Comparison of ENCODE assay signal across 3 fruit fly cellular contexts in genomic region chr3R:29591481-29592138, dm6.
TF ChIP-seq lines count a peak whose summit lies in the region.

Gene alph, plus strand, starts transcription at chr3R:29591831.

TF ChIP-seq in whole organism, embryonic, 481 proteins besides CTCF, POLR2A, EP300 and RAD21 (continued from another document and continues in another):
- TF ChIP-seq z (GFP tag; IDR thresholded peaks at IDR 0.05; lab: Robert Waterston, UW) (no peak), bbx (GFP tag; IDR thresholded peaks at IDR 0.05; lab: Robert Waterston, UW; ENCODE audit: partially characterized antibody) (peak; percentile 98), CG17912 (GFP tag; optimal IDR thresholded peaks at IDR 0.05; lab: Kevin White, UChicago) (no peak), chif (GFP tag; optimal IDR thresholded peaks at IDR 0.05; lab: Kevin White, UChicago) (peak in 1 of 2 experiments; percentile 46), Kr (GFP tag; optimal IDR thresholded peaks at IDR 0.05; lab: Kevin White, UChicago) (no peak), B-H1 (GFP tag; IDR thresholded peaks at IDR 0.05; lab: Robert Waterston, UW) (no peak), CG9876 (GFP tag; optimal IDR thresholded peaks at IDR 0.05; lab: Kevin White, UChicago) (peak; percentile 17), CG8765 (GFP tag; IDR thresholded peaks at IDR 0.05; lab: Robert Waterston, UW) (peak; percentile 28), rib (GFP tag; IDR thresholded peaks at IDR 0.05; lab: Robert Waterston, UW) (no peak), knrl (GFP tag; IDR thresholded peaks at IDR 0.05; lab: Robert Waterston, UW; ENCODE audit: partially characterized antibody) (peak; percentile 98), BEAF-32 (GFP tag; optimal IDR thresholded peaks at IDR 0.05; lab: Kevin White, UChicago) (peak; percentile 99), fu2 (GFP tag; optimal IDR thresholded peaks at IDR 0.05; lab: Kevin White, UChicago) (peak; percentile 14), CG18262 (tag; optimal IDR thresholded peaks at IDR 0.05; lab: Kevin White, UChicago) (peak; percentile 26), org-1 (GFP tag; optimal IDR thresholded peaks at IDR 0.05; lab: Kevin White, UChicago) (no peak), CG10147 (GFP tag; optimal IDR thresholded peaks at IDR 0.05; lab: Kevin White, UChicago) (peak; percentile 7), Mad (GFP tag; optimal IDR thresholded peaks at IDR 0.05; lab: Kevin White, UChicago) (peak; percentile 64), caup (GFP tag; optimal IDR thresholded peaks at IDR 0.05; lab: Kevin White, UChicago; ENCODE audit: severe bottlenecking) (peak; percentile 19), jigr1 (GFP tag; IDR thresholded peaks at IDR 0.05; lab: Robert Waterston, UW) (no peak), Bteb2 (GFP tag; optimal IDR thresholded peaks at IDR 0.05; lab: Kevin White, UChicago) (peak; percentile 15), CG15601 (tag; optimal IDR thresholded peaks at IDR 0.05; lab: Kevin White, UChicago) (peak; percentile 10), tgo (GFP tag; IDR thresholded peaks at IDR 0.05; lab: Robert Waterston, UW) (no peak), CG7786 (GFP tag; optimal IDR thresholded peaks at IDR 0.05; lab: Kevin White, UChicago) (peak; percentile 36), lmd (GFP tag; IDR thresholded peaks at IDR 0.05; lab: Robert Waterston, UW) (no peak), Dfd (GFP tag; optimal IDR thresholded peaks at IDR 0.05; lab: Kevin White, UChicago) (no peak), CG42726 (GFP tag; IDR thresholded peaks at IDR 0.05; lab: Robert Waterston, UW; ENCODE audit: partially characterized antibody) (peak; percentile 99), nom (GFP tag; optimal IDR thresholded peaks at IDR 0.05; lab: Kevin White, UChicago) (no peak), az2 (GFP tag; optimal IDR thresholded peaks at IDR 0.05; lab: Kevin White, UChicago) (peak; percentile 63), CG5245 (GFP tag; optimal IDR thresholded peaks at IDR 0.05; lab: Kevin White, UChicago) (no peak), CG4404 (GFP tag; IDR thresholded peaks at IDR 0.05; lab: Robert Waterston, UW) (no peak), CG12236 (GFP tag; optimal IDR thresholded peaks at IDR 0.05; lab: Kevin White, UChicago) (peak; percentile 1), CG3065 (GFP tag; optimal IDR thresholded peaks at IDR 0.05; lab: Kevin White, UChicago) (no peak), Dref (GFP tag; IDR thresholded peaks at IDR 0.05; lab: Robert Waterston, UW) (peak; percentile 99), CG13424 (tag; optimal IDR thresholded peaks at IDR 0.05; lab: Kevin White, UChicago) (no peak), Hey (tag; optimal IDR thresholded peaks at IDR 0.05; lab: Kevin White, UChicago) (no peak), prd (optimal IDR thresholded peaks at IDR 0.05; lab: Kevin White, UChicago) (no peak), prd (GFP tag; IDR thresholded peaks at IDR 0.05; lab: Robert Waterston, UW) (no peak), CG8359 (GFP tag; optimal IDR thresholded peaks at IDR 0.05; lab: Kevin White, UChicago; ENCODE audit: borderline replicate concordance) (no peak), Myb (GFP tag; optimal IDR thresholded peaks at IDR 0.05; lab: Kevin White, UChicago) (peak; percentile 51), CG4360 (GFP tag; IDR thresholded peaks at IDR 0.05; lab: Robert Waterston, UW) (no peak), CG4328 (GFP tag; optimal IDR thresholded peaks at IDR 0.05; lab: Kevin White, UChicago) (no peak), CG6791 (GFP tag; IDR thresholded peaks at IDR 0.05; lab: Robert Waterston, UW; ENCODE audit: partially characterized antibody) (peak; percentile 99), Doc2 (GFP tag; IDR thresholded peaks at IDR 0.05; lab: Robert Waterston, UW) (no peak), CG12155 (GFP tag; optimal IDR thresholded peaks at IDR 0.05; lab: Kevin White, UChicago) (peak; percentile 22), Sox102F (GFP tag; optimal IDR thresholded peaks at IDR 0.05; lab: Kevin White, UChicago) (no peak)

TF ChIP-seq in whole organism, prepupa, 60 proteins besides CTCF, POLR2A, EP300 and RAD21 (continued from another document):
- peak; percentile 8 for TF ChIP-seq dsx (GFP tag; optimal IDR thresholded peaks at IDR 0.05; lab: Kevin White, UChicago; ENCODE audit: poor library complexity, severe bottlenecking)
- TF ChIP-seq CG8632 (GFP tag; optimal IDR thresholded peaks at IDR 0.05; lab: Kevin White, UChicago), result no peak
- TF ChIP-seq pdm3 (GFP tag; optimal IDR thresholded peaks at IDR 0.05; lab: Kevin White, UChicago), result peak; percentile 66
- peak; percentile 40 for TF ChIP-seq Sox102F (GFP tag; optimal IDR thresholded peaks at IDR 0.05; lab: Kevin White, UChicago)
- 0 out of 3 replicates have a peak, but pooled peaks have one; percentile 30 for TF ChIP-seq CG6163 (GFP tag; IDR thresholded peaks at IDR 0.05; lab: Robert Waterston, UW)
- no peak for TF ChIP-seq Blimp-1 (GFP tag; optimal IDR thresholded peaks at IDR 0.05; lab: Kevin White, UChicago)
- no peak for TF ChIP-seq Eip93F (GFP tag; optimal IDR thresholded peaks at IDR 0.05; lab: Kevin White, UChicago)
- no peak for TF ChIP-seq CG9139 (GFP tag; optimal IDR thresholded peaks at IDR 0.05; lab: Kevin White, UChicago)
- TF ChIP-seq Hr38 (GFP tag; optimal IDR thresholded peaks at IDR 0.05; lab: Kevin White, UChicago), result no peak
- no peak for TF ChIP-seq fd85E (GFP tag; optimal IDR thresholded peaks at IDR 0.05; lab: Kevin White, UChicago)
- peak; percentile 26 for TF ChIP-seq Eip75B (GFP tag; optimal IDR thresholded peaks at IDR 0.05; lab: Kevin White, UChicago)
- TF ChIP-seq CG3919 (GFP tag; optimal IDR thresholded peaks at IDR 0.05; lab: Kevin White, UChicago), result peak; percentile 45
- peak; percentile 13 for TF ChIP-seq cyc (GFP tag; optimal IDR thresholded peaks at IDR 0.05; lab: Kevin White, UChicago)
- TF ChIP-seq topi (GFP tag; optimal IDR thresholded peaks at IDR 0.05; lab: Kevin White, UChicago), result peak; percentile 50
- no peak for TF ChIP-seq Sox15 (GFP tag; optimal IDR thresholded peaks at IDR 0.05; lab: Kevin White, UChicago)
- TF ChIP-seq Met (GFP tag; optimal IDR thresholded peaks at IDR 0.05; lab: Kevin White, UChicago), result peak; percentile 46
- TF ChIP-seq CG10669 (GFP tag; optimal IDR thresholded peaks at IDR 0.05; lab: Kevin White, UChicago), result peak; percentile 49
- TF ChIP-seq CG6276 (GFP tag; optimal IDR thresholded peaks at IDR 0.05; lab: Kevin White, UChicago), result no peak
- peak; percentile 29; the same call in 2 of the 3 replicates for TF ChIP-seq eg (GFP tag; IDR thresholded peaks at IDR 0.05; lab: Robert Waterston, UW)
- TF ChIP-seq Smox (GFP tag; optimal IDR thresholded peaks at IDR 0.05; lab: Kevin White, UChicago), result peak; percentile 45
- no peak for TF ChIP-seq CG6854 (GFP tag; optimal IDR thresholded peaks at IDR 0.05; lab: Kevin White, UChicago)
- no peak for TF ChIP-seq CG16779 (tag; optimal IDR thresholded peaks at IDR 0.05; lab: Kevin White, UChicago)
- TF ChIP-seq Ets21C (GFP tag; optimal IDR thresholded peaks at IDR 0.05; lab: Kevin White, UChicago), result no peak
- TF ChIP-seq CG4318 (GFP tag; optimal IDR thresholded peaks at IDR 0.05; lab: Kevin White, UChicago), result no peak
- TF ChIP-seq CG34406 (GFP tag; optimal IDR thresholded peaks at IDR 0.05; lab: Kevin White, UChicago), result peak; percentile 25
- no peak for TF ChIP-seq fd59A (GFP tag; optimal IDR thresholded peaks at IDR 0.05; lab: Kevin White, UChicago)
- no peak for TF ChIP-seq CG8319 (GFP tag; optimal IDR thresholded peaks at IDR 0.05; lab: Kevin White, UChicago)
- TF ChIP-seq CG7368 (GFP tag; optimal IDR thresholded peaks at IDR 0.05; lab: Kevin White, UChicago), result peak; percentile 29
- peak; percentile 39 for TF ChIP-seq net (GFP tag; optimal IDR thresholded peaks at IDR 0.05; lab: Kevin White, UChicago)
- no peak for TF ChIP-seq fkh (GFP tag; optimal IDR thresholded peaks at IDR 0.05; lab: Kevin White, UChicago)
- peak; percentile 38; the same call in 2 of the 3 replicates for TF ChIP-seq CG8119 (GFP tag; IDR thresholded peaks at IDR 0.05; lab: Robert Waterston, UW)
- no peak for TF ChIP-seq CG6792 (GFP tag; optimal IDR thresholded peaks at IDR 0.05; lab: Kevin White, UChicago)
- TF ChIP-seq CG11294 (GFP tag; IDR thresholded peaks at IDR 0.05; lab: Robert Waterston, UW), result no peak
- TF ChIP-seq Lpt (GFP tag; optimal IDR thresholded peaks at IDR 0.05; lab: Kevin White, UChicago), result peak; percentile 1
- peak; percentile 54 for TF ChIP-seq acj6 (GFP tag; optimal IDR thresholded peaks at IDR 0.05; lab: Kevin White, UChicago)
- peak; percentile 25 for TF ChIP-seq CG32006 (GFP tag; optimal IDR thresholded peaks at IDR 0.05; lab: Kevin White, UChicago)
- TF ChIP-seq CG10631 (GFP tag; optimal IDR thresholded peaks at IDR 0.05; lab: Kevin White, UChicago), result peak; percentile 45
TF ChIP-seq in whole organism, prepupa: peak in this region for 34.

TF ChIP-seq in whole organism, wandering third instar larva, 38 proteins besides CTCF, POLR2A, EP300 and RAD21 (continued from another document):
- TF ChIP-seq h (GFP tag; optimal IDR thresholded peaks at IDR 0.05; lab: Kevin White, UChicago) (peak; percentile 17), Hr78 (GFP tag; optimal IDR thresholded peaks at IDR 0.05; lab: Kevin White, UChicago) (no peak), Jra (GFP tag; optimal IDR thresholded peaks at IDR 0.05; lab: Kevin White, UChicago) (no peak), fru (GFP tag; optimal IDR thresholded peaks at IDR 0.05; lab: Kevin White, UChicago) (peak; percentile 37), Mio (GFP tag; optimal IDR thresholded peaks at IDR 0.05; lab: Kevin White, UChicago) (no peak), dsf (GFP tag; optimal IDR thresholded peaks at IDR 0.05; lab: Kevin White, UChicago; ENCODE audit: borderline replicate concordance) (no peak), HLH106 (tag; optimal IDR thresholded peaks at IDR 0.05; lab: Kevin White, UChicago) (no peak), foxo (GFP tag; optimal IDR thresholded peaks at IDR 0.05; lab: Kevin White, UChicago) (peak in 1 of 2 experiments; percentile 32), Hnf4 (GFP tag; optimal IDR thresholded peaks at IDR 0.05; lab: Kevin White, UChicago) (peak; percentile 47)
